Worm (Caenorhabditis elegans): ENCODE measurements around the gene sre-46.

ce11 chrII:13722763-13723162 is 1.6 kb upstream of the sre-46 start, which contains the start of gene Y54G9A.5:
- TF ChIP-seq tbx-11 (GFP tag; IDR thresholded peaks at IDR 0.05) (no peak), ama-1 (optimal IDR thresholded peaks at IDR 0.05) (no peak), F13C5.2 (tag; optimal IDR thresholded peaks at IDR 0.05) (no peak), aly-1 (tag; optimal IDR thresholded peaks at IDR 0.05) (no peak)
